Worm (Caenorhabditis elegans): ENCODE data around the gene egl-6.

DNA sequence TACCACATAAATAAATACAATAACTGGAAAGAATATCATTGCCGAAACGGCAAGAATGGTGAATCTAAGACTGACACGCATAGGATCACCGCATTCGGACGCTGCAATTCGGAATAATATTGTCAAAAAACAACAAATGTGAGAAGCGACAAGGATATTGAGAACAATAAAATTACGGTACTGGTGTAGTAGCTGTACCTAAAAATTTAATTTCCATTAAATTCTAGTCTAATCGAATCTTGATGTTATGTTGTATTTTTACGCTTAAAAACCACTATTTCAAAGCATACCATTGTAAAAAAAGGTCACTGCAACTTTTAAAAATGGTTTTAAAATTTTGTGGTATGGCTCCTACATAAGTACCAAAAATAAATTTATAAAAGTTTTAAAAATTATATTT is 17.8 kb downstream of the egl-6 start, which contains the start of gene mig-23:
- TF ChIP-seq T22C8.4 (GFP tag; IDR thresholded peaks at IDR 0.05): no peak
- TF ChIP-seq ref-1 (GFP tag; conservative IDR thresholded peaks at IDR 0.05): no peak

Data from whole organism, midembryonic.